Fruit fly (Drosophila melanogaster): ENCODE data around the gene nullo.

Gene nullo

dm6 chrX:7086539-7086938, 37.3 kb downstream of the nullo start (continued):
- TF ChIP-seq salr (GFP tag; optimal IDR thresholded peaks at IDR 0.05) (no peak), CG11902 (GFP tag; optimal IDR thresholded peaks at IDR 0.05) (no peak), CG34406 (GFP tag; optimal IDR thresholded peaks at IDR 0.05) (no peak), Met (GFP tag; optimal IDR thresholded peaks at IDR 0.05) (peak; percentile 40), CG6792 (GFP tag; optimal IDR thresholded peaks at IDR 0.05) (peak; percentile 19), Hr38 (GFP tag; optimal IDR thresholded peaks at IDR 0.05) (no peak), net (GFP tag; optimal IDR thresholded peaks at IDR 0.05) (no peak)

DNA sequence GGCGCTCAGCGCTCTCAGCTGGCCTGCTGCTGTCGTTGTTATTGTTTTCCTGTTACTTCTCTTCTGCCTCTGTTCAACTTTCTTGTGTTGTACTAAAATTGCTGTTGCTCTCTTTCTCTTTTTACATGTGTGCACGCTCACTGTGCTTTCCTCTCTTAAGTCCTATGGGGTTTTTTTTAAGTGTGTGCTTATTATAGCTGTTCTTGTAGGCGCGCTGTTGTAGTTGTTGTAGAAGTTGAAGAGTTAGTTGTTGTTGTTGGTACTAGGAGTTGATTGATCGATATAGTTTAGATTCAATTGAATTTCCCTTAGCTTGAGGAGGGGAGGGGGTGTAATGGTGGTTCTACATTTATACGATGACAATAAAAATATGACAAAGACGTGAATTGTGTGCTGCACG, 42.6 kb downstream of the nullo start:
- no peak for TF ChIP-seq CG6276 (GFP tag; optimal IDR thresholded peaks at IDR 0.05)
- no peak for TF ChIP-seq Eip78C (GFP tag)
- no peak for TF ChIP-seq CG4318 (GFP tag; optimal IDR thresholded peaks at IDR 0.05)
- no peak for TF ChIP-seq CG6792 (GFP tag; optimal IDR thresholded peaks at IDR 0.05)
- TF ChIP-seq CG3032 (tag; optimal IDR thresholded peaks at IDR 0.05), result no peak
- no peak for TF ChIP-seq CG31627 (GFP tag; optimal IDR thresholded peaks at IDR 0.05)
- no peak for TF ChIP-seq CG6808 (GFP tag; optimal IDR thresholded peaks at IDR 0.05)
- no peak for TF ChIP-seq CG32006 (GFP tag; optimal IDR thresholded peaks at IDR 0.05)

DNA sequence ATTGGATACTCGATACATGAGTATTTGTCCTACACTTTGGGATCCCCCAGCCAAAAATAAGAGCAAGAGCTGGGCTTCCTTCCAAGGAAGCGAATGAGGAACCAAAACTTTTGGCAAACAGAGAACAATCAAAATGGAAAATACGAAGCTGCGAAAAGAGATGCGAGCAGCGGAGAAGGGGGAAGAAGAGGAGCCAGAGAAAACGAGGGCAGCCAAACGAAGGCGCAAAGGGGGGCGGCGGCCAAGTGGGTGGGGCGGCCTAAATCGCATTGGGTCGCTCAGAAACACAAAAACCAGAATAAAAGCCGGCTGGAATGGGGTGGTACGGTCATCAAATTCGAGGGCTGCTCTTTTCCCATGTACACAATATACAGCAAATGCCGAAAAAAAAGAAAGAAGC, 44.9 kb downstream of the nullo start:
- TF ChIP-seq CG1621 (tag; optimal IDR thresholded peaks at IDR 0.05) (no peak), Hr38 (GFP tag; optimal IDR thresholded peaks at IDR 0.05) (no peak), Hr39 (GFP tag; optimal IDR thresholded peaks at IDR 0.05) (no peak), CG10631 (GFP tag; optimal IDR thresholded peaks at IDR 0.05) (no peak), Met (GFP tag; optimal IDR thresholded peaks at IDR 0.05) (no peak), lz (GFP tag; optimal IDR thresholded peaks at IDR 0.05) (no peak), Smox (GFP tag; optimal IDR thresholded peaks at IDR 0.05) (no peak), fkh (GFP tag; optimal IDR thresholded peaks at IDR 0.05) (no peak), CG6792 (GFP tag; optimal IDR thresholded peaks at IDR 0.05) (no peak), CG34406 (GFP tag; optimal IDR thresholded peaks at IDR 0.05) (no peak), Sox14 (GFP tag; optimal IDR thresholded peaks at IDR 0.05) (no peak), Sox102F (GFP tag; optimal IDR thresholded peaks at IDR 0.05) (no peak), CG6163 (GFP tag; IDR thresholded peaks at IDR 0.05) (no peak), fd85E (GFP tag; optimal IDR thresholded peaks at IDR 0.05) (no peak), CG8119 (GFP tag; IDR thresholded peaks at IDR 0.05) (no peak), cyc (GFP tag; optimal IDR thresholded peaks at IDR 0.05) (no peak), Gug (GFP tag; IDR thresholded peaks at IDR 0.05) (no peak), CG15336 (GFP tag; IDR thresholded peaks at IDR 0.05) (no peak), dac (GFP tag; optimal IDR thresholded peaks at IDR 0.05) (no peak), net (GFP tag; optimal IDR thresholded peaks at IDR 0.05) (no peak)

dm6 chrX:7094861-7095260, 45.6 kb downstream of the nullo start:
- no peak for TF ChIP-seq Sox102F (GFP tag; optimal IDR thresholded peaks at IDR 0.05)
- no peak for TF ChIP-seq CG9139 (GFP tag; optimal IDR thresholded peaks at IDR 0.05)
- no peak for TF ChIP-seq CG3919 (GFP tag; optimal IDR thresholded peaks at IDR 0.05)
- TF ChIP-seq Eip78C (GFP tag), result peak; percentile 70
- no peak for TF ChIP-seq Ets21C (GFP tag; optimal IDR thresholded peaks at IDR 0.05)
- no peak for TF ChIP-seq dsx (GFP tag; optimal IDR thresholded peaks at IDR 0.05; ENCODE audit: poor library complexity, severe bottlenecking)
- no peak for TF ChIP-seq CG6163 (GFP tag; IDR thresholded peaks at IDR 0.05)
- no peak for TF ChIP-seq Blimp-1 (GFP tag; optimal IDR thresholded peaks at IDR 0.05)
- TF ChIP-seq OdsH (GFP tag; optimal IDR thresholded peaks at IDR 0.05), result no peak
- TF ChIP-seq dac (GFP tag; optimal IDR thresholded peaks at IDR 0.05), result no peak
- no peak for TF ChIP-seq svp (GFP tag)
- TF ChIP-seq Eip93F (GFP tag; optimal IDR thresholded peaks at IDR 0.05), result no peak
- TF ChIP-seq Smox (GFP tag; optimal IDR thresholded peaks at IDR 0.05), result no peak
- TF ChIP-seq Lpt (GFP tag; optimal IDR thresholded peaks at IDR 0.05), result no peak
- no peak for TF ChIP-seq CG34406 (GFP tag; optimal IDR thresholded peaks at IDR 0.05)
- TF ChIP-seq CG7368 (GFP tag; optimal IDR thresholded peaks at IDR 0.05), result no peak
- TF ChIP-seq CG32006 (GFP tag; optimal IDR thresholded peaks at IDR 0.05), result peak; percentile 72
- no peak for TF ChIP-seq vri (GFP tag; optimal IDR thresholded peaks at IDR 0.05)
- TF ChIP-seq lz (GFP tag; optimal IDR thresholded peaks at IDR 0.05), result no peak
- no peak for TF ChIP-seq CG31627 (GFP tag; optimal IDR thresholded peaks at IDR 0.05)
- peak; percentile 33 for TF ChIP-seq CG4318 (GFP tag; optimal IDR thresholded peaks at IDR 0.05)
- peak; percentile 51; the same call in 1 of the 3 replicates for TF ChIP-seq CG8119 (GFP tag; IDR thresholded peaks at IDR 0.05)
- no peak for TF ChIP-seq CG6792 (GFP tag; optimal IDR thresholded peaks at IDR 0.05)
- TF ChIP-seq Ets96B (tag; optimal IDR thresholded peaks at IDR 0.05), result no peak
- TF ChIP-seq ss (GFP tag; optimal IDR thresholded peaks at IDR 0.05), result no peak
- no peak for TF ChIP-seq CG6808 (GFP tag; optimal IDR thresholded peaks at IDR 0.05)
- peak; percentile 43; the same call in 1 of the 3 replicates for TF ChIP-seq eg (GFP tag; IDR thresholded peaks at IDR 0.05)
- no peak for TF ChIP-seq fd85E (GFP tag; optimal IDR thresholded peaks at IDR 0.05)
- TF ChIP-seq Gug (GFP tag; IDR thresholded peaks at IDR 0.05), result no peak
- TF ChIP-seq CG10669 (GFP tag; optimal IDR thresholded peaks at IDR 0.05), result no peak
- TF ChIP-seq acj6 (GFP tag; optimal IDR thresholded peaks at IDR 0.05), result no peak
- no peak for TF ChIP-seq CG10631 (GFP tag; optimal IDR thresholded peaks at IDR 0.05)
